Fruit fly (Drosophila melanogaster) whole organism, prepupa: ENCODE measurements around the gene sage.
A peak's percentile ranks its signal among the peaks of the same experiment; 100 is the strongest.

Experiments
- Blimp-1 ChIP-seq: fragments of 200-800 bp; sonication (Bioruptor generic); optimal IDR thresholded peaks from 3 replicates; lab custom pipeline; 2017; ENCODE audit warnings: missing biosample characterization, missing genetic modification characterization, mild to moderate bottlenecking, moderate library complexity, missing genetic modification reagents
- CG11294 ChIP-seq: fragments of 200-800 bp; sonication (Bioruptor generic); IDR thresholded peaks from 2 replicates; pipeline ENCODE4 v1.3.6; 2022; ENCODE audit warnings: missing biosample characterization, missing genetic modification characterization
- CG15336 ChIP-seq: fragments of 200-800 bp; sonication (Bioruptor generic); IDR thresholded peaks from 2 replicates; pipeline ENCODE4 v1.3.6; 2022; ENCODE audit warnings: missing biosample characterization, missing genetic modification characterization
- CG1621 ChIP-seq: fragments of 200-800 bp; sonication (Bioruptor generic); optimal IDR thresholded peaks from 3 replicates; lab custom pipeline; 2018; ENCODE audit warnings: missing biosample characterization, mild to moderate bottlenecking, missing genetic modification characterization
- CG16779 ChIP-seq: fragments of 200-800 bp; sonication (Bioruptor generic); optimal IDR thresholded peaks from 3 replicates; lab custom pipeline; 2017; ENCODE audit warnings: missing biosample characterization, mild to moderate bottlenecking, missing genetic modification characterization
- CG3032 ChIP-seq: fragments of 200-800 bp; optimal IDR thresholded peaks from 2 replicates; lab custom pipeline; 2019; ENCODE audit warnings: missing biosample characterization, mild to moderate bottlenecking, missing genetic modification characterization, moderate library complexity
- CG32006 ChIP-seq: fragments of 200-800 bp; sonication (Bioruptor generic); optimal IDR thresholded peaks from 3 replicates; lab custom pipeline; 2017; ENCODE audit warnings: missing biosample characterization, mild to moderate bottlenecking, missing genetic modification characterization
- CG34406 ChIP-seq: fragments of 200-800 bp; sonication (Bioruptor generic); optimal IDR thresholded peaks from 3 replicates; lab custom pipeline; 2016; ENCODE audit warnings: missing biosample characterization, missing genetic modification characterization
- CG3919 ChIP-seq: fragments of 200-800 bp; sonication (Bioruptor generic); optimal IDR thresholded peaks from 3 replicates; lab custom pipeline; 2016; ENCODE audit warnings: missing biosample characterization, missing genetic modification characterization
- CG4318 ChIP-seq: fragments of 200-800 bp; sonication (Bioruptor generic); optimal IDR thresholded peaks from 3 replicates; lab custom pipeline; 2017; ENCODE audit warnings: missing biosample characterization, mild to moderate bottlenecking, missing genetic modification characterization
- CG6163 ChIP-seq: fragments of 200-800 bp; sonication (Bioruptor generic); IDR thresholded peaks from 3 replicates; pipeline ENCODE4 v1.3.6; 2022; ENCODE audit warnings: missing biosample characterization, missing genetic modification characterization
- CG6276 ChIP-seq: fragments of 200-800 bp; sonication (Bioruptor generic); optimal IDR thresholded peaks from 2 replicates; lab custom pipeline; 2017; ENCODE audit warnings: missing biosample characterization, mild to moderate bottlenecking, missing genetic modification characterization
- CG6792 ChIP-seq: fragments of 200-800 bp; sonication (Bioruptor generic); optimal IDR thresholded peaks from 3 replicates; lab custom pipeline; 2016; ENCODE audit warnings: missing biosample characterization, missing genetic modification characterization
- CG6808 ChIP-seq: fragments of 200-800 bp; sonication (Bioruptor generic); optimal IDR thresholded peaks from 3 replicates; lab custom pipeline; 2017; ENCODE audit warnings: missing biosample characterization, missing genetic modification characterization, mild to moderate bottlenecking, moderate library complexity, missing genetic modification reagents
- CG6854 ChIP-seq: fragments of 200-800 bp; sonication (Bioruptor generic); optimal IDR thresholded peaks from 2 replicates; lab custom pipeline; 2017; ENCODE audit warnings: missing biosample characterization, mild to moderate bottlenecking, missing genetic modification characterization
- CG8119 ChIP-seq: fragments of 200-800 bp; sonication (Bioruptor generic); IDR thresholded peaks from 3 replicates; pipeline ENCODE4 v1.3.6; 2022; ENCODE audit warnings: missing biosample characterization, missing genetic modification characterization
- CG8319 ChIP-seq: fragments of 200-800 bp; sonication (Bioruptor generic); optimal IDR thresholded peaks from 3 replicates; lab custom pipeline; 2016; ENCODE audit warnings: missing biosample characterization, missing genetic modification characterization
- CG8632 ChIP-seq: fragments of 200-800 bp; sonication (Bioruptor generic); optimal IDR thresholded peaks from 3 replicates; lab custom pipeline; 2016; ENCODE audit warnings: missing biosample characterization, missing genetic modification characterization
- CG9139 ChIP-seq: fragments of 200-800 bp; sonication (Bioruptor generic); optimal IDR thresholded peaks from 3 replicates; lab custom pipeline; 2017; ENCODE audit warnings: missing biosample characterization, mild to moderate bottlenecking, missing genetic modification characterization
- Eip75B ChIP-seq: fragments of 200-800 bp; sonication (Bioruptor generic); optimal IDR thresholded peaks from 3 replicates; lab custom pipeline; 2016; ENCODE audit warnings: missing biosample characterization, missing genetic modification characterization
- Eip78C ChIP-seq: fragments of 200-800 bp; sonication (Bioruptor generic); peaks from one replicate; lab custom pipeline; 2016; ENCODE audit warnings: missing biosample characterization, missing genetic modification characterization
- Eip93F ChIP-seq: fragments of 200-800 bp; sonication (Bioruptor generic); optimal IDR thresholded peaks from 2 replicates; lab custom pipeline; 2016; ENCODE audit warnings: missing biosample characterization, mild to moderate bottlenecking, missing genetic modification characterization
- Ets21C ChIP-seq: fragments of 200-800 bp; sonication (Bioruptor generic); optimal IDR thresholded peaks from 3 replicates; lab custom pipeline; 2016; ENCODE audit warnings: missing biosample characterization, missing genetic modification characterization
- Ets96B ChIP-seq: fragments of 200-800 bp; optimal IDR thresholded peaks from 2 replicates; lab custom pipeline; 2019; ENCODE audit warnings: missing biosample characterization, mild to moderate bottlenecking, missing genetic modification characterization, moderate library complexity
- Hr38 ChIP-seq: sonication (Bioruptor generic); optimal IDR thresholded peaks from 2 replicates; lab custom pipeline; 2016; ENCODE audit warnings: missing biosample characterization, missing genetic modification characterization
- Hr39 ChIP-seq: fragments of 200-800 bp; sonication (Bioruptor generic); optimal IDR thresholded peaks from 2 replicates; lab custom pipeline; 2016; ENCODE audit warnings: missing biosample characterization, missing genetic modification characterization
- Hr4 ChIP-seq: fragments of 200-800 bp; sonication (Bioruptor generic); optimal IDR thresholded peaks from 3 replicates; lab custom pipeline; 2016; ENCODE audit warnings: missing biosample characterization, missing genetic modification characterization
- Lpt ChIP-seq: fragments of 200-800 bp; sonication (Bioruptor generic); optimal IDR thresholded peaks from 3 replicates; lab custom pipeline; 2016; ENCODE audit warnings: missing biosample characterization, missing genetic modification characterization
- Met ChIP-seq: fragments of 200-800 bp; sonication (Bioruptor generic); optimal IDR thresholded peaks from 3 replicates; lab custom pipeline; 2016; ENCODE audit warnings: missing biosample characterization, missing genetic modification characterization
- OdsH ChIP-seq: fragments of 200-800 bp; sonication (Bioruptor generic); optimal IDR thresholded peaks from 3 replicates; lab custom pipeline; 2016; ENCODE audit warnings: missing biosample characterization, missing genetic modification characterization
- Smox ChIP-seq: fragments of 200-800 bp; sonication (Bioruptor generic); optimal IDR thresholded peaks from 3 replicates; lab custom pipeline; 2016; ENCODE audit warnings: missing biosample characterization, missing genetic modification characterization
- Sox102F ChIP-seq: fragments of 200-800 bp; sonication (Bioruptor generic); optimal IDR thresholded peaks from 2 replicates; lab custom pipeline; 2016; ENCODE audit warnings: missing biosample characterization, mild to moderate bottlenecking, missing genetic modification characterization
- Sox14 ChIP-seq: fragments of 200-800 bp; sonication (Bioruptor generic); optimal IDR thresholded peaks from 3 replicates; lab custom pipeline; 2016; ENCODE audit warnings: missing biosample characterization, missing genetic modification characterization
- achi ChIP-seq: fragments of 200-800 bp; sonication (Bioruptor generic); optimal IDR thresholded peaks from 3 replicates; lab custom pipeline; 2016; ENCODE audit warnings: missing biosample characterization, missing genetic modification characterization
- acj6 ChIP-seq: fragments of 200-800 bp; sonication (Bioruptor generic); optimal IDR thresholded peaks from 3 replicates; lab custom pipeline; 2016; ENCODE audit warnings: missing biosample characterization, missing genetic modification characterization
- cyc ChIP-seq: fragments of 200-800 bp; sonication (Bioruptor generic); optimal IDR thresholded peaks from 3 replicates; lab custom pipeline; 2016; ENCODE audit warnings: missing biosample characterization, missing genetic modification characterization
- dac ChIP-seq: fragments of 200-800 bp; sonication (Bioruptor generic); optimal IDR thresholded peaks from 2 replicates; lab custom pipeline; 2017; ENCODE audit warnings: missing biosample characterization, mild to moderate bottlenecking, missing genetic modification characterization
- dsx ChIP-seq: fragments of 200-800 bp; optimal IDR thresholded peaks from 3 replicates; lab custom pipeline; 2019; ENCODE audit warnings: missing biosample characterization, mild to moderate bottlenecking, missing genetic modification characterization, moderate library complexity; ENCODE audit not compliant: poor library complexity, severe bottlenecking
- eg ChIP-seq: fragments of 200-800 bp; sonication (Bioruptor generic); IDR thresholded peaks from 3 replicates; pipeline ENCODE4 v1.3.6; 2022; ENCODE audit warnings: missing biosample characterization, missing genetic modification characterization
- esn ChIP-seq: fragments of 200-800 bp; sonication (Bioruptor generic); optimal IDR thresholded peaks from 2 replicates; lab custom pipeline; 2016; ENCODE audit warnings: missing biosample characterization, mild to moderate bottlenecking, missing genetic modification characterization, moderate library complexity
- fd59A ChIP-seq: fragments of 200-800 bp; sonication (Bioruptor generic); optimal IDR thresholded peaks from 2 replicates; lab custom pipeline; 2017; ENCODE audit warnings: missing biosample characterization, mild to moderate bottlenecking, missing genetic modification characterization, missing genetic modification reagents
- fd85E ChIP-seq: fragments of 200-800 bp; sonication (Bioruptor generic); optimal IDR thresholded peaks from 3 replicates; lab custom pipeline; 2016; ENCODE audit warnings: missing biosample characterization, missing genetic modification characterization
- fkh ChIP-seq: fragments of 200-800 bp; sonication (Bioruptor generic); optimal IDR thresholded peaks from 3 replicates; lab custom pipeline; 2017; ENCODE audit warnings: missing biosample characterization, mild to moderate bottlenecking, missing genetic modification characterization, moderate library complexity
- lz ChIP-seq: fragments of 200-800 bp; sonication (Bioruptor generic); optimal IDR thresholded peaks from 3 replicates; lab custom pipeline; 2016; ENCODE audit warnings: missing biosample characterization, missing genetic modification characterization
- net ChIP-seq: fragments of 200-800 bp; sonication (Bioruptor generic); optimal IDR thresholded peaks from 3 replicates; lab custom pipeline; 2016; ENCODE audit warnings: missing biosample characterization, missing genetic modification characterization
- pdm3 ChIP-seq: fragments of 200-800 bp; sonication (Bioruptor generic); optimal IDR thresholded peaks from 3 replicates; lab custom pipeline; 2016; ENCODE audit warnings: missing biosample characterization, missing genetic modification characterization
- salr ChIP-seq, 2 experiments: fragments of 200-800 bp; sonication (Bioruptor generic); optimal IDR thresholded peaks; 3 replicates each; lab custom pipeline; 2016 to 2018; ENCODE audit warnings: missing biosample characterization in 2 of 2, missing genetic modification characterization in 2 of 2, mild to moderate bottlenecking in 1 of 2
- spab ChIP-seq: fragments of 200-800 bp; sonication (Bioruptor generic); optimal IDR thresholded peaks from 2 replicates; lab custom pipeline; 2017; ENCODE audit warnings: missing biosample characterization, mild to moderate bottlenecking, missing genetic modification characterization, missing genetic modification reagents
- ss ChIP-seq, 2 experiments: fragments of 200-800 bp; sonication (Bioruptor generic); optimal IDR thresholded peaks; 2 replicates in 1 of 2; 3 replicates in 1 of 2; lab custom pipeline; 2017 to 2018; ENCODE audit warnings: mild to moderate bottlenecking in 2 of 2, missing biosample characterization in 2 of 2, missing genetic modification characterization in 2 of 2, moderate library complexity in 1 of 2
- svp ChIP-seq: fragments of 200-800 bp; sonication (Bioruptor generic); peaks from one replicate; lab custom pipeline; 2016; ENCODE audit warnings: missing biosample characterization, missing genetic modification characterization
- vri ChIP-seq: fragments of 200-800 bp; sonication (Bioruptor generic); optimal IDR thresholded peaks from 3 replicates; lab custom pipeline; 2016; ENCODE audit warnings: missing biosample characterization, mild to moderate bottlenecking, missing genetic modification characterization

The sage gene

dm6 chr3R:9245576-9246200 lies 18.3 kb downstream of the sage start, which contains the start of gene Vps15:
Gene Vps15, minus strand, starts transcription at chr3R:9245869.
- TF ChIP-seq CG3032 (tag; lab: Kevin White, UChicago) (peak; percentile 72), Hr39 (GFP tag; lab: Kevin White, UChicago) (peak; percentile 53), Hr38 (no peak), Hr4 (GFP tag; lab: Kevin White, UChicago) (peak; percentile 62), fkh (GFP tag; lab: Kevin White, UChicago) (no peak), cyc (GFP tag; lab: Kevin White, UChicago) (peak; percentile 54), CG11294 (no peak), Ets21C (GFP tag; lab: Kevin White, UChicago) (peak; percentile 53), CG34406 (GFP tag; lab: Kevin White, UChicago) (peak; percentile 68), CG6808 (GFP tag; lab: Kevin White, UChicago) (peak; percentile 42), pdm3 (GFP tag; lab: Kevin White, UChicago) (peak; percentile 71), CG8319 (GFP tag; lab: Kevin White, UChicago) (no peak), vri (no peak), svp (peak; percentile 91), Ets96B (tag; lab: Kevin White, UChicago) (peak; percentile 77), CG6792 (GFP tag; lab: Kevin White, UChicago) (peak; percentile 43), CG15336 (0 out of 2 replicates have a peak, but pooled peaks have one; percentile 43), CG3919 (peak; percentile 62), OdsH (peak; percentile 61), dac (GFP tag; lab: Kevin White, UChicago) (no peak), CG8119 (peak; percentile 57; the same call in 2 of the 3 replicates), lz (GFP tag; lab: Kevin White, UChicago) (peak; percentile 66), salr (GFP tag; optimal IDR thresholded peaks at IDR 0.05; lab: Kevin White, UChicago) (peak in 1 of 2 experiments; percentile 23), eg (GFP tag; lab: Robert Waterston, UW) (peak; percentile 78), CG1621 (no peak), Sox102F (GFP tag; lab: Kevin White, UChicago) (peak; percentile 67), CG8632 (peak; percentile 61), acj6 (peak; percentile 69), Eip93F (GFP tag; lab: Kevin White, UChicago) (no peak), CG4318 (GFP tag; lab: Kevin White, UChicago) (no peak), Met (GFP tag; lab: Kevin White, UChicago) (peak; percentile 65), net (GFP tag; lab: Kevin White, UChicago) (no peak), Eip75B (GFP tag; lab: Kevin White, UChicago) (peak; percentile 65), CG6854 (no peak), achi (peak; percentile 69), CG9139 (GFP tag; lab: Kevin White, UChicago) (no peak), CG6163 (GFP tag; lab: Robert Waterston, UW) (peak; percentile 73), fd59A (no peak), dsx (GFP tag; lab: Kevin White, UChicago) (peak; percentile 74), Smox (GFP tag; lab: Kevin White, UChicago) (peak; percentile 74), Blimp-1 (GFP tag; lab: Kevin White, UChicago) (no peak), fd85E (no peak), CG6276 (no peak), Lpt (peak; percentile 0), esn (GFP tag; lab: Kevin White, UChicago) (peak; percentile 75), ss (GFP tag; optimal IDR thresholded peaks at IDR 0.05; lab: Kevin White, UChicago) (peak in 1 of 2 experiments; percentile 44), CG32006 (GFP tag; lab: Kevin White, UChicago) (peak; percentile 21), CG16779 (tag; lab: Kevin White, UChicago) (no peak), Eip78C (GFP tag; lab: Kevin White, UChicago) (peak; percentile 89), spab (GFP tag; lab: Kevin White, UChicago) (no peak), Sox14 (GFP tag; lab: Kevin White, UChicago) (peak; percentile 71)
